Worm (Caenorhabditis elegans) whole organism, L3 larva: ENCODE data around the gene elpc-2.

Source experiments
- R02D3.7 ChIP-seq: fragments of 150-350 bp; optimal IDR thresholded peaks from 2 replicates; lab custom pipeline; 2014; ENCODE audit warnings: missing biosample characterization, missing genetic modification characterization
- aly-2 ChIP-seq: fragments of 150-350 bp; optimal IDR thresholded peaks from 2 replicates; lab custom pipeline; 2014; ENCODE audit warnings: missing biosample characterization, missing genetic modification characterization
- ama-1 ChIP-seq: fragments of 150-350 bp; optimal IDR thresholded peaks from 2 replicates; lab custom pipeline; 2018
- ceh-9 ChIP-seq: sonication (generic microtip); optimal IDR thresholded peaks from 2 replicates; lab custom pipeline; 2018; ENCODE audit warnings: missing biosample characterization, missing genetic modification characterization
- elt-2 ChIP-seq: sonication (generic microtip); optimal IDR thresholded peaks from 2 replicates; lab custom pipeline; 2016; ENCODE audit warnings: missing genetic modification reagents, mild to moderate bottlenecking, missing genetic modification characterization, missing compliant biosample characterization
- elt-3 ChIP-seq, 3 experiments: fragments of 150-350 bp in 1 of 3; sonication (generic microtip) in 2 of 3; optimal IDR thresholded peaks; 2 replicates in 2 of 3; 4 replicates in 1 of 3; lab custom pipeline; 2014 to 2017; ENCODE audit warnings: missing biosample characterization in 3 of 3, missing genetic modification characterization in 3 of 3
- fkh-10 ChIP-seq: sonication (generic microtip); optimal IDR thresholded peaks from 2 replicates; lab custom pipeline; 2017; ENCODE audit warnings: missing biosample characterization, missing genetic modification reagents, missing genetic modification characterization
- hmg-11 ChIP-seq: sonication (generic microtip); optimal IDR thresholded peaks from 2 replicates; lab custom pipeline; 2016; ENCODE audit warnings: missing genetic modification characterization, missing compliant biosample characterization
- lin-39 ChIP-seq: fragments of 150-350 bp; optimal IDR thresholded peaks from 2 replicates; lab custom pipeline; 2018; ENCODE audit warnings: missing biosample characterization, missing genetic modification reagents, missing genetic modification characterization
- pqm-1 ChIP-seq: fragments of 150-350 bp; optimal IDR thresholded peaks from 2 replicates; lab custom pipeline; 2017; ENCODE audit warnings: missing biosample characterization, missing genetic modification characterization, inconsistent platforms
- skn-1 ChIP-seq: fragments of 150-350 bp; optimal IDR thresholded peaks from 2 replicates; lab custom pipeline; 2014; ENCODE audit warnings: missing biosample characterization, missing genetic modification characterization
- unc-39 ChIP-seq: sonication (generic microtip); optimal IDR thresholded peaks from 4 replicates; lab custom pipeline; 2017; ENCODE audit warnings: missing biosample characterization, missing genetic modification characterization
- unc-62 ChIP-seq: fragments of 150-350 bp; sonication (generic microtip); optimal IDR thresholded peaks from 4 replicates; lab custom pipeline; 2014; ENCODE audit warnings: missing biosample characterization, missing genetic modification reagents, missing genetic modification characterization
- ztf-11 ChIP-seq: fragments of 150-350 bp; optimal IDR thresholded peaks from 2 replicates; lab custom pipeline; 2014; ENCODE audit warnings: missing biosample characterization, missing genetic modification characterization

ce11 chrIII:12686457-12687250 is 13.2 kb downstream of the elpc-2 start:
- TF ChIP-seq hmg-11 (tag; lab: Kevin White, UChicago) = no peak
- TF ChIP-seq aly-2 (tag; lab: Kevin White, UChicago) = no peak
- no peak for TF ChIP-seq fkh-10 (GFP tag; lab: Kevin White, UChicago)
- no peak for TF ChIP-seq lin-39 (tag; lab: Kevin White, UChicago)
- no peak for TF ChIP-seq skn-1 (tag; lab: Kevin White, UChicago)
- no peak for TF ChIP-seq unc-62 (GFP tag; lab: Kevin White, UChicago)
- no peak for TF ChIP-seq pqm-1 (tag; lab: Kevin White, UChicago)
- no peak for TF ChIP-seq ztf-11 (tag; lab: Kevin White, UChicago)
- TF ChIP-seq unc-39 (tag; lab: Kevin White, UChicago) = no peak
- TF ChIP-seq R02D3.7 (tag; lab: Kevin White, UChicago) = no peak
- TF ChIP-seq elt-3 (tag; optimal IDR thresholded peaks at IDR 0.05; lab: Kevin White, UChicago) = no peak
- no peak for TF ChIP-seq elt-2 (tag; lab: Kevin White, UChicago)
- TF ChIP-seq ceh-9 (tag; lab: Kevin White, UChicago) = no peak
- no peak for TF ChIP-seq ama-1 (lab: Kevin White, UChicago)
